Worm (Caenorhabditis elegans): ENCODE data around the gene lgc-8.

The lgc-8 gene

ce11 chrIV:14704155-14704554 is 11.4 kb upstream of the lgc-8 start, which contains the start of gene Y57G11C.40:
TSS of gene Y57G11C.40 (minus strand) at chrIV:14704255.
- TF ChIP-seq hnd-1 (tag; optimal IDR thresholded peaks at IDR 0.05) (no peak), sea-1 (GFP tag; conservative IDR thresholded peaks at IDR 0.05) (no peak), hmg-4 (GFP tag; optimal IDR thresholded peaks at IDR 0.05) (no peak), flt-1 (GFP tag; IDR thresholded peaks at IDR 0.05) (no peak), aly-1 (tag; optimal IDR thresholded peaks at IDR 0.05) (no peak), scrt-1 (GFP tag; IDR thresholded peaks at IDR 0.05) (no peak), pes-1 (GFP tag; IDR thresholded peaks at IDR 0.05) (no peak), ceh-13 (GFP tag; optimal IDR thresholded peaks at IDR 0.05) (no peak), tbx-11 (GFP tag; IDR thresholded peaks at IDR 0.05) (no peak), tra-4 (tag; optimal IDR thresholded peaks at IDR 0.05) (no peak), F13C5.2 (tag; optimal IDR thresholded peaks at IDR 0.05) (no peak)

DNA sequence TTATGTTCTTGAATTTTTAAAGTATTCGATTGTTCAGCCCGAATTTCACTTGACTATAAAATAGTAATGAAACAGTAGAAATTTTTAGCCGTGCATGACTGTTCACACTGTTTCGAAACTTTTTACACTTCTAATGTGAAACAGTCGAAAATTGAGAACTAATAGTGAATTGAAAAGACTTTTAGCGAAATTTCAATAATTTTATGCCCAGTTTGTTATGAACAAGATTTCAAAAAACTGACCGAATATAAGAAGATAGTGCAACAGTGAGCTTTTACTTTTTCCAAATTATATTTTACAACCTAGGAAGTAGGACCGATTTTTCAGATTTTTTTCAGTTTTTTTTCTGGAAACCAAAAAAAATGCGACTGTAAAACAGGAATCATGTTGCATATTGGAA is 10.6 kb upstream of the lgc-8 start:
- TF ChIP-seq ceh-36 (tag; optimal IDR thresholded peaks at IDR 0.05), result no peak
- TF ChIP-seq F13C5.2 (tag; optimal IDR thresholded peaks at IDR 0.05), result no peak

ce11 chrIV:14706302-14706701 is 9.3 kb upstream of the lgc-8 start, which contains the start of gene Y57G11C.41:
TSS of gene Y57G11C.41 (minus strand) at chrIV:14706402.
- TF ChIP-seq tbx-37 (GFP tag; conservative IDR thresholded peaks at IDR 0.05) (no peak), hmg-4 (GFP tag; optimal IDR thresholded peaks at IDR 0.05) (no peak), hnd-1 (tag; optimal IDR thresholded peaks at IDR 0.05) (no peak), ama-1 (optimal IDR thresholded peaks at IDR 0.05) (no peak), aly-1 (tag; optimal IDR thresholded peaks at IDR 0.05) (no peak), F13C5.2 (tag; optimal IDR thresholded peaks at IDR 0.05) (no peak), hmbx-1 (tag; optimal IDR thresholded peaks at IDR 0.05) (no peak), B0310.2 (tag; optimal IDR thresholded peaks at IDR 0.05) (no peak), tbx-11 (GFP tag; IDR thresholded peaks at IDR 0.05) (no peak), pes-1 (GFP tag; IDR thresholded peaks at IDR 0.05) (no peak)

DNA sequence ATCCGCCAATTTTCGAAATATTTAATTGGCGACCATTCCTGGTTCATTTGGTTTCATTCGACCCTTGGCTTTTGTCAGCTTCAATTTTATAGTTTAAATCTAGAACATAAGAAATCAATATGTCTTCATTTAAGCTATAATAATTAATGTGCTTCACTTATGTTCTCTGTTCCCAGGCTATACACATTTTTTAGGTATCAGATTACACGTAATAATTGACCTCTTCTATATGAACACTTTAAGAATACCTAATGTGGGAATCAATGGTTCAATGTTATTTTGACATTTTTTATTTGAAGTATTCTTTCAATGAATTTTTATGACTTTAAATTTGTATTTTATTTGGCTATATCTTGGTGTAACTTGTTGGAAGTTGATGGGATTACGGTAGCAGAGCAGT is 6.3 kb upstream of the lgc-8 start, which contains the start of gene lgc-7:
TSS of gene lgc-7 (plus strand) at position 301 of the 400 bp plus-strand sequence.
- TF ChIP-seq tra-4 (tag; optimal IDR thresholded peaks at IDR 0.05) (no peak), hnd-1 (tag; optimal IDR thresholded peaks at IDR 0.05) (no peak)

DNA sequence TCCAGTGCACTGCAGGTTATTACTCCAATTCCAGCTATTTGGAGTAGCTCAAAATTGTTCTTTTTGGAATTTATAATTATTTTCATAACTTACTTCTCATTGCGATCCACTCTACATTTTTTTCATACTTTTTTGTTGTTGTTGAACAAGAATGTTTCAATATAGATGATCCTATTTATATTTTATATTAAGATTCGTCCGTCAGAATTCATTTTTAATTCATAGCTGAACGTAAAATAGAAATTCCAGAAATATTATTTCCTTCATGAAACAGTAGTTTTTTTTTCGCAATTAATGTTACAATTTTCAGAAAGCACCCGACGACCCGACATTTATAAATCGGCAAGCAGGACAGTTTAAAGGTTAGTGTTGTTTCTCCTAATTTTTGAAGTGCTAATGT is 12.6 kb downstream of the lgc-8 start, which contains the start of gene Y57G11C.42:
TSS of gene Y57G11C.42 (plus strand) at position 301 of the 400 bp plus-strand sequence.
- TF ChIP-seq hnd-1 (tag; optimal IDR thresholded peaks at IDR 0.05) (no peak), ama-1 (optimal IDR thresholded peaks at IDR 0.05) (no peak), B0310.2 (tag; optimal IDR thresholded peaks at IDR 0.05) (no peak), sea-1 (GFP tag; conservative IDR thresholded peaks at IDR 0.05) (no peak), tbx-37 (GFP tag; conservative IDR thresholded peaks at IDR 0.05) (no peak)

- TF ChIP-seq tbx-11 (GFP tag; IDR thresholded peaks at IDR 0.05), result no peak
- no peak for TF ChIP-seq tbx-37 (GFP tag; conservative IDR thresholded peaks at IDR 0.05)
- TF ChIP-seq ets-7 (tag; optimal IDR thresholded peaks at IDR 0.05), result no peak
- TF ChIP-seq hmg-4 (GFP tag; optimal IDR thresholded peaks at IDR 0.05), result no peak
- no peak for TF ChIP-seq F13C5.2 (tag; optimal IDR thresholded peaks at IDR 0.05)
- TF ChIP-seq sea-1 (GFP tag; conservative IDR thresholded peaks at IDR 0.05), result no peak
- TF ChIP-seq pes-1 (GFP tag; IDR thresholded peaks at IDR 0.05), result no peak
- no peak for TF ChIP-seq hnd-1 (tag; optimal IDR thresholded peaks at IDR 0.05)
- no peak for TF ChIP-seq ama-1 (optimal IDR thresholded peaks at IDR 0.05)
- no peak for TF ChIP-seq ceh-36 (tag; optimal IDR thresholded peaks at IDR 0.05)
- TF ChIP-seq hmbx-1 (tag; optimal IDR thresholded peaks at IDR 0.05), result no peak
- TF ChIP-seq aly-1 (tag; optimal IDR thresholded peaks at IDR 0.05), result no peak
- TF ChIP-seq tra-4 (tag; optimal IDR thresholded peaks at IDR 0.05), result no peak
- TF ChIP-seq scrt-1 (GFP tag; IDR thresholded peaks at IDR 0.05), result no peak
- TF ChIP-seq B0310.2 (tag; optimal IDR thresholded peaks at IDR 0.05), result no peak
- no peak for TF ChIP-seq ceh-13 (GFP tag; optimal IDR thresholded peaks at IDR 0.05)
Observed at ce11 chrIV:14729272-14729671, 13.7 kb downstream of the lgc-8 start.

DNA sequence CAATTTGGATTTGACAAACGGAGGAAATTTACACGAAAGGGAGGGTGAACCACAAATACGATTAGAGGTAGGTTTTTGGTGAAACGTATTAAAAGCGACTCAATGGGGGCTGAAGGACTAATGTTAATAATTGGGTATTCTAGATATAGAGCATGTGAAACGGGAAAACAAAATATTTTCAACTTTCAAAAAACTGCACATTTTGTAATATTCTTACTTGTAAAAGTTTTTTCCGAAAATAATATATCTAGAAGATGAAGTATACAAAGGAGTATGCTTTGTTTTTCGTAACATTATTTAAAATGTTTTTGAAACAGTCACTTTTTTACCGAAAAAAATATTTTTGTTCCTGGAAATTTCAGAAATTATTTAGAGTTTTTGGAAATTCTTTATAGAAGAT is 26.3 kb downstream of the lgc-8 start:
- TF ChIP-seq tbx-11 (GFP tag; IDR thresholded peaks at IDR 0.05) (no peak), pes-1 (GFP tag; IDR thresholded peaks at IDR 0.05) (no peak), F13C5.2 (tag; optimal IDR thresholded peaks at IDR 0.05) (no peak), ets-7 (tag; optimal IDR thresholded peaks at IDR 0.05) (no peak), ceh-36 (tag; optimal IDR thresholded peaks at IDR 0.05) (no peak), hmg-4 (GFP tag; optimal IDR thresholded peaks at IDR 0.05) (no peak), scrt-1 (GFP tag; IDR thresholded peaks at IDR 0.05) (no peak), aly-1 (tag; optimal IDR thresholded peaks at IDR 0.05) (no peak), hmbx-1 (tag; optimal IDR thresholded peaks at IDR 0.05) (no peak), ama-1 (optimal IDR thresholded peaks at IDR 0.05) (no peak), tra-4 (tag; optimal IDR thresholded peaks at IDR 0.05) (no peak)

DNA sequence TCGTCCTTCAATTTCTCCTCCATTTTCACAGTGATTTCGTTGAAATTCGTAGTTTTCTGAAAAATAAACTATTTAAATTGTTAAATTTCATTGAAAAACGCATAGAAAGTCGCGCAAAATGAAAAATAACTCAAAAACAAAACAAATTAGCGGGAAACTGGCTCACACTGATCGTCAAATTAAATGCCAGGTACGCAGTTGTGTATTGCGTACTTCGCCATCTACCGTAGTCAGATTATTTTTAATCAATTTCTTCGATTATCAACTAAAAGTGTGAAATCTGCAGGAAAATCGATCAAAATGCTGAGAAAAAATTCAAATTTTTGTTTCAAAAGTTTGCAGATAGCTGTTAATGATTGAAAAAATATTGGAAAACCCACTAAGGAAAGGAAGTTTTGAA is 39.3 kb downstream of the lgc-8 start, which contains the start of gene Y57G11C.499:
TSS of gene Y57G11C.499 (minus strand) at position 23 of the 400 bp plus-strand sequence.
- TF ChIP-seq hnd-1 (tag; optimal IDR thresholded peaks at IDR 0.05), result no peak
- TF ChIP-seq ets-7 (tag; optimal IDR thresholded peaks at IDR 0.05), result no peak
- TF ChIP-seq ceh-13 (GFP tag; optimal IDR thresholded peaks at IDR 0.05), result no peak
- no peak for TF ChIP-seq tbx-11 (GFP tag; IDR thresholded peaks at IDR 0.05)
- TF ChIP-seq flt-1 (GFP tag; IDR thresholded peaks at IDR 0.05), result no peak
- TF ChIP-seq hmg-4 (GFP tag; optimal IDR thresholded peaks at IDR 0.05), result no peak
- TF ChIP-seq tbx-37 (GFP tag; conservative IDR thresholded peaks at IDR 0.05), result no peak
- no peak for TF ChIP-seq B0310.2 (tag; optimal IDR thresholded peaks at IDR 0.05)
- TF ChIP-seq pes-1 (GFP tag; IDR thresholded peaks at IDR 0.05), result no peak
- TF ChIP-seq sea-1 (GFP tag; conservative IDR thresholded peaks at IDR 0.05), result no peak
- no peak for TF ChIP-seq aly-1 (tag; optimal IDR thresholded peaks at IDR 0.05)
- TF ChIP-seq F13C5.2 (tag; optimal IDR thresholded peaks at IDR 0.05), result no peak
- no peak for TF ChIP-seq hmbx-1 (tag; optimal IDR thresholded peaks at IDR 0.05)
- no peak for TF ChIP-seq ama-1 (optimal IDR thresholded peaks at IDR 0.05)
- no peak for TF ChIP-seq ceh-36 (tag; optimal IDR thresholded peaks at IDR 0.05)
- no peak for TF ChIP-seq scrt-1 (GFP tag; IDR thresholded peaks at IDR 0.05)
- no peak for TF ChIP-seq tra-4 (tag; optimal IDR thresholded peaks at IDR 0.05)

All from whole organism, early embryonic.